Worm (Caenorhabditis elegans): ENCODE results near the gene ins-7.

- TF ChIP-seq unc-62 (GFP tag; optimal IDR thresholded peaks at IDR 0.05): no peak
- no peak for TF ChIP-seq mxl-1 (tag; optimal IDR thresholded peaks at IDR 0.05)
- TF ChIP-seq madf-3 (GFP tag; IDR thresholded peaks at IDR 0.05): no peak
- TF ChIP-seq ceh-79 (tag; optimal IDR thresholded peaks at IDR 0.05): no peak
- no peak for TF ChIP-seq egrh-3 (GFP tag; IDR thresholded peaks at IDR 0.05)
- no peak for TF ChIP-seq Y53F4B.3 (GFP tag; IDR thresholded peaks at IDR 0.05)
- TF ChIP-seq xnd-1 (tag; optimal IDR thresholded peaks at IDR 0.05): no peak
- no peak for TF ChIP-seq bed-2 (GFP tag; IDR thresholded peaks at IDR 0.05)
- no peak for TF ChIP-seq ztf-22 (GFP tag; optimal IDR thresholded peaks at IDR 0.05)
- no peak for TF ChIP-seq madf-8 (GFP tag; conservative IDR thresholded peaks at IDR 0.05)
These were observed 45.7 kb upstream of the ins-7 start, which contains the start of gene nhr-100 for ce11 chrIV:9728376-9728775.

All from whole organism, young adult.